Worm (Caenorhabditis elegans): ENCODE results near the gene T21H3.1.

DNA sequence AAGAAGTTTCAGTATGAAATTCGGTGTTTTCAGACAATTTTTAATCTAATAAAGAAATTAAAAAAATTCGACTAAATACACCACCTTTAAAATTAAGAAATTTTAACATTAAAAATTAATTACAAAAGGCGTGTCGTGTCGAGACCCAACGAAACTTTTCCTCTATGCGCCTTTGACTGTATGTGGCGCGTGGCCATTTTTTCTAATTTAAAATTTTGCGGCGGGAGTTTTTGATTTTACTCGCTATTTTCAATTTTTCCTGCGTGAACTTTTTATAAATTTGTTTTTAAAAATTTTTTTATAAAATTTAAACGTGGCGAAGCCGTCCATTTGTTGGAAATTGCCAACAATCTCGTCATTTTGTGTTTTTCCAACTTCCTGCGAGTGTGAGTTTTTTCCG, 23.8 kb upstream of the T21H3.1 start:
- TF ChIP-seq aly-1 (tag; optimal IDR thresholded peaks at IDR 0.05): no peak
- no peak for TF ChIP-seq scrt-1 (GFP tag; IDR thresholded peaks at IDR 0.05)
- TF ChIP-seq hnd-1 (tag; optimal IDR thresholded peaks at IDR 0.05): no peak
